Worm (Caenorhabditis elegans) whole organism, young adult: ENCODE data around the gene C05D12.5.

Source experiments
- ccch-3 ChIP-seq: fragments of 200-800 bp; sonication (Bioruptor generic); optimal IDR thresholded peaks from 2 replicates; lab custom pipeline; 2018; ENCODE audit warnings: mild to moderate bottlenecking, missing genetic modification characterization, missing compliant biosample characterization
- die-1 ChIP-seq: sonication (generic microtip); optimal IDR thresholded peaks from 2 replicates; lab custom pipeline; 2016; ENCODE audit warnings: missing genotype, mild to moderate bottlenecking, missing genetic modification characterization, missing compliant biosample characterization
- dpl-1 ChIP-seq: fragments of 150-350 bp; optimal IDR thresholded peaks from 2 replicates; lab custom pipeline; 2014; ENCODE audit warnings: missing biosample characterization, missing genetic modification reagents, missing genetic modification characterization
- lin-35 ChIP-seq, 3 experiments: fragments of 150-350 bp in 2 of 3; sonication (generic microtip) in 1 of 3; optimal IDR thresholded peaks; 2 replicates each; lab custom pipeline; 2014 to 2018; ENCODE audit warnings: missing biosample characterization in 3 of 3, missing genetic modification characterization in 3 of 3, missing genetic modification reagents in 3 of 3
- nfya-2 ChIP-seq: fragments of 200-800 bp; sonication (Bioruptor generic); IDR thresholded peaks from 2 replicates; pipeline ENCODE4 v1.3.6; 2022; ENCODE audit warnings: missing genetic modification reagents, missing genetic modification characterization, missing compliant biosample characterization
- snpc-4 ChIP-seq, 5 experiments: fragments of 150-350 bp in 1 of 5; sonication (generic microtip) in 4 of 5; optimal IDR thresholded peaks; 2 replicates each; lab custom pipeline; 2014 to 2018; ENCODE audit warnings: missing genetic modification characterization in 5 of 5, missing biosample characterization in 3 of 5, antibody characterized with exemption in 2 of 5, mild to moderate bottlenecking in 2 of 5, missing compliant biosample characterization in 2 of 5, missing genotype in 2 of 5, moderate library complexity in 2 of 5, missing genetic modification reagents in 1 of 5
- unc-62 ChIP-seq: fragments of 150-350 bp; optimal IDR thresholded peaks from 2 replicates; lab custom pipeline; 2014; ENCODE audit warnings: missing biosample characterization, missing genetic modification reagents, missing genetic modification characterization
- ztf-3 ChIP-seq: fragments of 200-800 bp; sonication (Bioruptor generic); optimal IDR thresholded peaks from 2 replicates; lab custom pipeline; 2018; ENCODE audit warnings: mild to moderate bottlenecking, missing genetic modification characterization, missing compliant biosample characterization

ce11 chrII:11451738-11452137, 17.7 kb downstream of the C05D12.5 start:
- no peak for TF ChIP-seq snpc-4 (GFP tag; optimal IDR thresholded peaks at IDR 0.05; lab: Kevin White, UChicago)
- no peak for TF ChIP-seq snpc-4 (tag; optimal IDR thresholded peaks at IDR 0.05; lab: Kevin White, UChicago)
- TF ChIP-seq dpl-1 (GFP tag; lab: Kevin White, UChicago), result no peak
- no peak for TF ChIP-seq nfya-2 (GFP tag; lab: Robert Waterston, UW)
- TF ChIP-seq ztf-3 (GFP tag; lab: Kevin White, UChicago), result no peak
- TF ChIP-seq ccch-3 (GFP tag; lab: Kevin White, UChicago), result no peak
- no peak for TF ChIP-seq die-1
- no peak for TF ChIP-seq lin-35 (GFP tag; optimal IDR thresholded peaks at IDR 0.05; lab: Kevin White, UChicago)
- no peak for TF ChIP-seq unc-62 (GFP tag; lab: Kevin White, UChicago)
